Worm (Caenorhabditis elegans) whole organism, young adult: Measurements from ENCODE around the gene lact-3.

ENCODE experiments used
- B0336.3 ChIP-seq: fragments of 200-800 bp; sonication (Bioruptor generic); IDR thresholded peaks from 2 replicates; pipeline ENCODE4 v1.3.6; 2022; ENCODE audit warnings: missing genetic modification characterization, missing compliant biosample characterization
- dpl-1 ChIP-seq: fragments of 150-350 bp; optimal IDR thresholded peaks from 2 replicates; lab custom pipeline; 2014; ENCODE audit warnings: missing biosample characterization, missing genetic modification reagents, missing genetic modification characterization
- nfya-1 ChIP-seq: sonication (generic microtip); optimal IDR thresholded peaks from 2 replicates; lab custom pipeline; 2017; ENCODE audit warnings: antibody characterized with exemption, missing compliant biosample characterization, missing genetic modification characterization, borderline replicate concordance; ENCODE audit not compliant: insufficient read depth
- unc-62 ChIP-seq: fragments of 150-350 bp; optimal IDR thresholded peaks from 2 replicates; lab custom pipeline; 2014; ENCODE audit warnings: missing biosample characterization, missing genetic modification reagents, missing genetic modification characterization

ce11 chrII:10675302-10675701 lies 17.8 kb upstream of the lact-3 start, which contains the start of gene ptb-1:
- no peak for TF ChIP-seq unc-62 (GFP tag; lab: Kevin White, UChicago)
- TF ChIP-seq B0336.3 (GFP tag; lab: Robert Waterston, UW) = no peak
- no peak for TF ChIP-seq nfya-1 (tag; lab: Kevin White, UChicago)
- no peak for TF ChIP-seq dpl-1 (GFP tag; lab: Kevin White, UChicago)
